Fruit fly (Drosophila melanogaster): ENCODE data around the gene CG6766.

DNA sequence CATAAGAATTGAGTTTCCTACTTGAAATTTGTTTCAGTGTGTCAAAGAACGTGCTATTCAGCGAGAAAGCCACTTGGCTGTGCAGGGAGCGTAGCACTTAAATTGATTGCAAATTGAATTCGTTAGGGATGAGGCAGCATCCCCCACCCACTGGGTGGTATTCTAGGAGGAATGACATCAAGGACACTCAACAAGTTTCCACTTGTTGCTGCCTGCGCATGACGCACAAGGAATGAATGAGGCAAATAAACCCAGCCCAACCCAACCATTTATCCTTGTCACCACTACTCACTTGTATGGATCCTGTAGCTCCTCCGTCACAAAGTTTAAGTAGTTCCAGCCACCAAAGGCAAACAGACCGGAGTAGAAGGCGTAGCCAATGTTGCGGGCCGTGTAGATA, 12.9 kb upstream of the CG6766 start:
- TF ChIP-seq CG9948 (tag; optimal IDR thresholded peaks at IDR 0.05) = no peak
- no peak for TF ChIP-seq CG4496 (GFP tag; IDR thresholded peaks at IDR 0.05)
- TF ChIP-seq CG12605 (GFP tag; IDR thresholded peaks at IDR 0.05) = peak; percentile 93
- no peak for TF ChIP-seq CG15710 (tag; optimal IDR thresholded peaks at IDR 0.05)
- TF ChIP-seq CG32121 (GFP tag; IDR thresholded peaks at IDR 0.05) = no peak
- no peak for TF ChIP-seq CG34367 (tag; optimal IDR thresholded peaks at IDR 0.05)
- TF ChIP-seq Pif1B (GFP tag; optimal IDR thresholded peaks at IDR 0.05) = no peak
- TF ChIP-seq CG8159 (tag; optimal IDR thresholded peaks at IDR 0.05) = no peak
- no peak for TF ChIP-seq CG17806 (tag; optimal IDR thresholded peaks at IDR 0.05)
- TF ChIP-seq CG14655 (GFP tag; optimal IDR thresholded peaks at IDR 0.05) = no peak
- TF ChIP-seq Snoo (tag; optimal IDR thresholded peaks at IDR 0.05) = no peak
- no peak for TF ChIP-seq fd96Ca (GFP tag; IDR thresholded peaks at IDR 0.05)
- TF ChIP-seq EcR (GFP tag; optimal IDR thresholded peaks at IDR 0.05) = no peak
